Fruit fly (Drosophila melanogaster) whole organism, embryonic: ENCODE data around the gene prt.

Experiments
- CG17802 ChIP-seq: fragments of 200-800 bp; sonication (Bioruptor generic); optimal IDR thresholded peaks from 2 replicates; lab custom pipeline; 2018; ENCODE audit warnings: missing biosample characterization, mild to moderate bottlenecking, missing genetic modification characterization, moderate library complexity
- CG8478 ChIP-seq: fragments of >200 bp; optimal IDR thresholded peaks from 2 replicates; lab custom pipeline; 2018
- Elba2 ChIP-seq: fragments of 200-800 bp; sonication (Bioruptor generic); optimal IDR thresholded peaks from 3 replicates; lab custom pipeline; 2016; ENCODE audit warnings: missing biosample characterization, missing genetic modification characterization
- Six4 ChIP-seq: fragments of 200-800 bp; sonication (Bioruptor generic); optimal IDR thresholded peaks from 2 replicates; lab custom pipeline; 2016; ENCODE audit warnings: missing biosample characterization, missing genetic modification characterization
- h ChIP-seq: fragments of >200 bp; optimal IDR thresholded peaks from 2 replicates; lab custom pipeline; 2017
- jigr1 ChIP-seq: fragments of 200-800 bp; sonication (Bioruptor generic); IDR thresholded peaks from 3 replicates; pipeline ENCODE4 v1.3.6; 2022; ENCODE audit warnings: missing biosample characterization, missing genetic modification characterization
- pum ChIP-seq: fragments of 200-800 bp; sonication (Bioruptor generic); optimal IDR thresholded peaks from 2 replicates; lab custom pipeline; 2016; ENCODE audit warnings: missing biosample characterization, missing genetic modification characterization

dm6 chr3R:23729066-23729465, 30.2 kb upstream of the prt start:
- TF ChIP-seq pum (no peak), CG17802 (no peak), jigr1 (GFP tag; lab: Robert Waterston, UW) (no peak), Elba2 (GFP tag; lab: Kevin White, UChicago) (no peak), h (lab: Kevin White, UChicago) (no peak), Six4 (GFP tag; lab: Kevin White, UChicago) (no peak), CG8478 (lab: Kevin White, UChicago) (no peak)
